Worm (Caenorhabditis elegans) whole organism, early embryonic: ENCODE results near the gene F36G9.15.

Experiments used
- hmg-4 ChIP-seq: fragments of 200-800 bp; sonication (Bioruptor generic); optimal IDR thresholded peaks from 2 replicates; lab custom pipeline; 2018; ENCODE audit warnings: mild to moderate bottlenecking, missing genetic modification characterization, missing compliant biosample characterization
- tbx-37 ChIP-seq: fragments of 200-800 bp; sonication (Bioruptor generic); conservative IDR thresholded peaks from 2 replicates; pipeline ENCODE4 v1.3.6; 2022; ENCODE audit warnings: missing genetic modification reagents, missing genetic modification characterization, missing compliant biosample characterization

DNA sequence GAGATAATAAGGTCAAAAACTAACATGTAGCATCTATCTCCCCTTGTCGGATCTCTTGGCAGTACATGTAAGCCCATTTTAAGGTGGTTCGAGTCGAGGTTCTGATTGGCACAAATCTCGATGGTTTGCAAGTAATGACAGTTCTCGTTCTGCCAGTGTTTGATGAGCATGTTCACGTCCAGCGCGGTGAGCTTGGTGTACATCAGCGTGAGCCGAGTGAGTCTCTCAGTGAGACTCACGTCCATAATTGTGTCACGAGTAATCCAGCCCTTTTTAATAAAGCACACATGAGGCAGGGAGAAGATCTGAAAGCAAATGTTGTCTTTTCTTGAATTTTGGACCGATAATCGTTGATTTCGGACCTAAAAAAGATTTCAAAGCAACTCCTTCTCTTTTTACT lies 44.8 kb upstream of the F36G9.15 start, which contains the start of gene T10C6.16:
- no peak for TF ChIP-seq tbx-37 (GFP tag; lab: Robert Waterston, UW)
- TF ChIP-seq hmg-4 = no peak
